Worm (Caenorhabditis elegans) whole organism, L1 larva: Measurements from ENCODE around the gene acbp-4.

Experiments
- C04F5.9 ChIP-seq: sonication (generic microtip); optimal IDR thresholded peaks from 2 replicates; lab custom pipeline; 2016; ENCODE audit warnings: missing genetic modification characterization, missing compliant biosample characterization
- C34B4.2 ChIP-seq: sonication (generic microtip); optimal IDR thresholded peaks from 2 replicates; lab custom pipeline; 2017; ENCODE audit warnings: mild to moderate bottlenecking, missing genetic modification characterization, missing compliant biosample characterization
- aly-2 ChIP-seq: fragments of 150-350 bp; optimal IDR thresholded peaks from 2 replicates; lab custom pipeline; 2014; ENCODE audit warnings: missing biosample characterization, missing genetic modification characterization
- ama-1 ChIP-seq: fragments of 150-350 bp; optimal IDR thresholded peaks from 2 replicates; lab custom pipeline; 2014
- blmp-1 ChIP-seq: fragments of 150-350 bp; optimal IDR thresholded peaks from 2 replicates; lab custom pipeline; 2014; ENCODE audit warnings: missing biosample characterization, missing genetic modification characterization
- ceh-8 ChIP-seq: fragments of 200-800 bp; sonication (Bioruptor generic); optimal IDR thresholded peaks from 2 replicates; lab custom pipeline; 2018; ENCODE audit warnings: mild to moderate bottlenecking, missing genetic modification characterization, moderate library complexity, missing compliant biosample characterization
- ceh-88 ChIP-seq: fragments of 200-800 bp; sonication (Bioruptor generic); IDR thresholded peaks from 2 replicates; pipeline ENCODE4 v1.3.6; 2022; ENCODE audit warnings: missing genetic modification characterization, missing compliant biosample characterization
- ceh-90 ChIP-seq: sonication (generic microtip); optimal IDR thresholded peaks from 2 replicates; lab custom pipeline; 2016; ENCODE audit warnings: missing genetic modification characterization, missing compliant biosample characterization
- dsc-1 ChIP-seq: sonication (generic microtip); optimal IDR thresholded peaks from 2 replicates; lab custom pipeline; 2016; ENCODE audit warnings: mild to moderate bottlenecking, missing genetic modification characterization, missing compliant biosample characterization
- efl-1 ChIP-seq, 4 experiments: fragments of 150-350 bp; optimal IDR thresholded peaks in 3 of 4; peaks in 1 of 4; 1 replicate in 1 of 4; 2 replicates in 3 of 4; lab custom pipeline; 2014; ENCODE audit warnings: missing biosample characterization in 2 of 4, missing genetic modification characterization in 2 of 4, missing genetic modification reagents in 2 of 4
- egl-13 ChIP-seq: sonication (generic microtip); optimal IDR thresholded peaks from 2 replicates; lab custom pipeline; 2016; ENCODE audit warnings: missing genotype, missing genetic modification reagents, missing genetic modification characterization, missing compliant biosample characterization
- egl-27 ChIP-seq, 2 experiments: fragments of 150-350 bp in 1 of 2; sonication (generic microtip); optimal IDR thresholded peaks; 3 replicates each; lab custom pipeline; 2017 to 2018; ENCODE audit warnings: missing biosample characterization in 2 of 2, missing genetic modification characterization in 2 of 2, missing genetic modification reagents in 2 of 2
- elt-2 ChIP-seq: sonication (generic microtip); optimal IDR thresholded peaks from 2 replicates; lab custom pipeline; 2016; ENCODE audit warnings: missing genetic modification characterization, mild to moderate bottlenecking, inconsistent platforms, missing compliant biosample characterization, missing genetic modification reagents
- elt-3 ChIP-seq, 6 experiments: fragments of 150-350 bp in 1 of 6; sonication (generic microtip); optimal IDR thresholded peaks; 2 replicates each; lab custom pipeline; 2017 to 2018; ENCODE audit warnings: missing biosample characterization in 6 of 6, missing genetic modification characterization in 6 of 6, inconsistent platforms in 1 of 6
- ets-5 ChIP-seq: fragments of 200-800 bp; sonication (Bioruptor generic); IDR thresholded peaks from 2 replicates; pipeline ENCODE4 v1.3.6; 2022; ENCODE audit warnings: missing genetic modification characterization, missing compliant biosample characterization
- fkh-8 ChIP-seq: sonication (generic microtip); optimal IDR thresholded peaks from 2 replicates; lab custom pipeline; 2016; ENCODE audit warnings: mild to moderate bottlenecking, missing genetic modification characterization, missing compliant biosample characterization
- hlh-17 ChIP-seq: fragments of 200-800 bp; sonication (Bioruptor generic); optimal IDR thresholded peaks from 2 replicates; lab custom pipeline; 2018; ENCODE audit warnings: missing genetic modification characterization, mild to moderate bottlenecking, missing compliant biosample characterization, moderate library complexity, borderline replicate concordance
- irx-1 ChIP-seq: sonication (generic microtip); optimal IDR thresholded peaks from 2 replicates; lab custom pipeline; 2016; ENCODE audit warnings: missing genetic modification characterization, missing compliant biosample characterization
- lin-13 ChIP-seq: fragments of 150-350 bp; optimal IDR thresholded peaks from 2 replicates; lab custom pipeline; 2014; ENCODE audit warnings: missing biosample characterization, missing genetic modification reagents, missing genetic modification characterization
- lin-14 ChIP-seq: fragments of 200-800 bp; sonication (Bioruptor generic); optimal IDR thresholded peaks from 2 replicates; lab custom pipeline; 2018; ENCODE audit warnings: mild to moderate bottlenecking, missing genetic modification characterization, moderate library complexity, missing compliant biosample characterization
- lin-15B ChIP-seq: fragments of 150-350 bp; sonication (generic microtip); optimal IDR thresholded peaks from 3 replicates; lab custom pipeline; 2014; ENCODE audit warnings: missing biosample characterization, missing genetic modification characterization
- lin-35 ChIP-seq, 2 experiments: fragments of 150-350 bp; optimal IDR thresholded peaks; 2 replicates each; lab custom pipeline; 2014; ENCODE audit warnings: missing biosample characterization in 2 of 2, missing genetic modification characterization in 2 of 2, missing genetic modification reagents in 2 of 2
- lir-3 ChIP-seq: sonication (generic microtip); optimal IDR thresholded peaks from 2 replicates; lab custom pipeline; 2016; ENCODE audit warnings: mild to moderate bottlenecking, missing genetic modification characterization, moderate library complexity, missing compliant biosample characterization; ENCODE audit not compliant: poor library complexity
- lsy-2 ChIP-seq, 2 experiments: fragments of 150-350 bp; optimal IDR thresholded peaks; 2 replicates each; lab custom pipeline; 2014; ENCODE audit warnings: missing biosample characterization in 2 of 2, missing genetic modification characterization in 2 of 2
- mef-2 ChIP-seq: fragments of 150-350 bp; optimal IDR thresholded peaks from 2 replicates; lab custom pipeline; 2014; ENCODE audit warnings: missing biosample characterization, missing genetic modification characterization
- nhr-12 ChIP-seq: sonication (generic microtip); optimal IDR thresholded peaks from 2 replicates; lab custom pipeline; 2017; ENCODE audit warnings: missing biosample characterization, missing genetic modification characterization
- nhr-19 ChIP-seq: fragments of 200-800 bp; sonication (Bioruptor generic); conservative IDR thresholded peaks from 2 replicates; pipeline ENCODE4 v1.3.6; 2022; ENCODE audit warnings: missing genetic modification characterization, missing compliant biosample characterization
- nhr-28 ChIP-seq: fragments of 150-350 bp; optimal IDR thresholded peaks from 2 replicates; lab custom pipeline; 2014; ENCODE audit warnings: missing biosample characterization, missing genetic modification characterization
- nhr-71 ChIP-seq: sonication (generic microtip); optimal IDR thresholded peaks from 2 replicates; lab custom pipeline; 2016; ENCODE audit warnings: mild to moderate bottlenecking, missing genetic modification characterization, moderate library complexity, missing compliant biosample characterization
- nhr-85 ChIP-seq: sonication (generic microtip); peaks from one replicate; lab custom pipeline; 2016; ENCODE audit warnings: missing genetic modification characterization, inconsistent platforms, missing compliant biosample characterization
- snu-23 ChIP-seq: sonication (generic microtip); optimal IDR thresholded peaks from 2 replicates; lab custom pipeline; 2016; ENCODE audit warnings: missing genetic modification characterization, missing compliant biosample characterization
- tbx-2 ChIP-seq: sonication (generic microtip); optimal IDR thresholded peaks from 2 replicates; lab custom pipeline; 2016; ENCODE audit warnings: missing genetic modification characterization, missing compliant biosample characterization
- unc-130 ChIP-seq: fragments of 150-350 bp; optimal IDR thresholded peaks from 2 replicates; lab custom pipeline; 2017; ENCODE audit warnings: missing biosample characterization, missing genetic modification characterization, inconsistent platforms
- unc-62 ChIP-seq: fragments of 150-350 bp; optimal IDR thresholded peaks from 2 replicates; lab custom pipeline; 2014; ENCODE audit warnings: missing biosample characterization, missing genetic modification reagents, missing genetic modification characterization
- unc-98 ChIP-seq: fragments of 200-800 bp; sonication (Bioruptor generic); IDR thresholded peaks from 2 replicates; pipeline ENCODE4 v1.3.6; 2022; ENCODE audit warnings: missing genetic modification characterization, missing compliant biosample characterization
- vab-15 ChIP-seq: sonication (generic microtip); optimal IDR thresholded peaks from 2 replicates; lab custom pipeline; 2017; ENCODE audit warnings: missing genotype, mild to moderate bottlenecking, missing genetic modification characterization, missing compliant biosample characterization

Gene acbp-4

ce11 chrIII:7322018-7322417 is 13.1 kb upstream of the acbp-4 start (continued):
- peak; percentile 24 for TF ChIP-seq tbx-2
- no peak for TF ChIP-seq ceh-88 (GFP tag; lab: Robert Waterston, UW)
- TF ChIP-seq ama-1 (lab: Kevin White, UChicago): no peak
- peak; percentile 52 for TF ChIP-seq lin-14
- TF ChIP-seq C34B4.2 (tag; lab: Kevin White, UChicago): no peak
- peak; percentile 5 for TF ChIP-seq nhr-71 (tag; lab: Kevin White, UChicago)
- TF ChIP-seq C04F5.9 (tag; lab: Kevin White, UChicago): no peak
- no peak for TF ChIP-seq elt-3 (tag; optimal IDR thresholded peaks at IDR 0.05; lab: Kevin White, UChicago)
- no peak for TF ChIP-seq vab-15 (tag; lab: Kevin White, UChicago)
- TF ChIP-seq egl-27 (tag; optimal IDR thresholded peaks at IDR 0.05; lab: Kevin White, UChicago): no peak
- TF ChIP-seq lsy-2 (tag; optimal IDR thresholded peaks at IDR 0.05; lab: Kevin White, UChicago): peak in 1 of 2 experiments; percentile 12
- TF ChIP-seq nhr-85 (tag; lab: Kevin White, UChicago): no peak
- no peak for TF ChIP-seq lin-13 (GFP tag; lab: Kevin White, UChicago)
- TF ChIP-seq fkh-8: no peak

- no peak for TF ChIP-seq unc-62 (GFP tag; lab: Kevin White, UChicago)
- TF ChIP-seq efl-1 (optimal IDR thresholded peaks at IDR 0.05; lab: Kevin White, UChicago): no peak
- peak in 1 of 2 experiments; percentile 90 for TF ChIP-seq efl-1 (GFP tag; optimal IDR thresholded peaks at IDR 0.05 in 1 of 2; lab: Kevin White, UChicago)
- TF ChIP-seq, all 84 proteins: peak for 1
These were observed 10.5 kb upstream of the acbp-4 start, which contains the start of gene F56C9.8 for ce11 chrIII:7319390-7319789. Gene F56C9.8 (minus strand): TSS chrIII:7319509.

- TF ChIP-seq efl-1 (optimal IDR thresholded peaks at IDR 0.05; lab: Kevin White, UChicago): no peak
- TF ChIP-seq efl-1 (GFP tag; optimal IDR thresholded peaks at IDR 0.05 in 1 of 2; lab: Kevin White, UChicago): peak in 1 of 2 experiments; percentile 47
- TF ChIP-seq aly-2 (tag; lab: Kevin White, UChicago): no peak
These were observed 8.4 kb upstream of the acbp-4 start for ce11 chrIII:7317354-7317753.

- TF ChIP-seq ceh-90 (tag; lab: Kevin White, UChicago) (no peak), elt-2 (tag; lab: Kevin White, UChicago) (peak; percentile 14)
These were observed 6.1 kb upstream of the acbp-4 start, which contains the start of gene nspg-6 for ce11 chrIII:7314927-7315547. Gene nspg-6 (minus strand): TSS chrIII:7314977.

- TF ChIP-seq ets-5 (GFP tag; lab: Robert Waterston, UW) (no peak), nhr-28 (no peak), nhr-12 (tag; lab: Kevin White, UChicago) (no peak), ceh-90 (tag; lab: Kevin White, UChicago) (no peak)
These were observed 5.6 kb upstream of the acbp-4 start for ce11 chrIII:7314473-7314872.

ce11 chrIII:7310662-7311340 is 1.9 kb upstream of the acbp-4 start, which contains the start of the genes F56C9.6 and F56C9.3:
Gene F56C9.6 (minus strand): TSS chrIII:7310773.
Gene F56C9.3 (plus strand): TSS chrIII:7311290.
- TF ChIP-seq snu-23 (GFP tag; lab: Kevin White, UChicago) (no peak), irx-1 (tag; lab: Kevin White, UChicago) (no peak), lin-15B (tag; lab: Kevin White, UChicago) (no peak), C04F5.9 (tag; lab: Kevin White, UChicago) (no peak), egl-27 (tag; optimal IDR thresholded peaks at IDR 0.05; lab: Kevin White, UChicago) (no peak), nhr-19 (GFP tag; lab: Robert Waterston, UW) (no peak), lsy-2 (tag; optimal IDR thresholded peaks at IDR 0.05; lab: Kevin White, UChicago) (no peak)

- TF ChIP-seq blmp-1 (tag; lab: Kevin White, UChicago) (peak; percentile 90), ceh-8 (GFP tag; lab: Kevin White, UChicago) (no peak), unc-130 (tag; lab: Kevin White, UChicago) (no peak), nhr-28 (no peak), C34B4.2 (tag; lab: Kevin White, UChicago) (no peak), lin-14 (peak; percentile 47), mef-2 (no peak), egl-13 (tag; lab: Kevin White, UChicago) (no peak), hlh-17 (GFP tag; lab: Kevin White, UChicago) (no peak), lin-35 (GFP tag; optimal IDR thresholded peaks at IDR 0.05; lab: Kevin White, UChicago) (peak in 1 of 2 experiments; percentile 19), tbx-2 (no peak), dsc-1 (tag; lab: Kevin White, UChicago) (no peak), lir-3 (no peak), unc-98 (GFP tag; lab: Robert Waterston, UW) (no peak), lsy-2 (tag; optimal IDR thresholded peaks at IDR 0.05; lab: Kevin White, UChicago) (peak in 1 of 2 experiments; percentile 25), snu-23 (GFP tag; lab: Kevin White, UChicago) (peak; percentile 41), nhr-71 (tag; lab: Kevin White, UChicago) (peak; percentile 40)
These were observed 3.3 kb downstream of the acbp-4 start for ce11 chrIII:7305649-7305977.
